Worm (Caenorhabditis elegans): ENCODE measurements around the gene aqp-7.
A peak's percentile ranks its signal among the peaks of the same experiment; 100 is the strongest.

The aqp-7 gene

ce11 chrX:3009190-3009589 is 15.7 kb upstream of the aqp-7 start, which contains the start of gene Y48D7A.1:
TSS of gene Y48D7A.1 (plus strand) at chrX:3009490.
- no peak for TF ChIP-seq C06A6.2 (GFP tag; conservative IDR thresholded peaks at IDR 0.05)
- no peak for TF ChIP-seq B0261.1 (tag; optimal IDR thresholded peaks at IDR 0.05)
- no peak for TF ChIP-seq lin-35 (GFP tag; optimal IDR thresholded peaks at IDR 0.05)
- no peak for TF ChIP-seq B0336.3 (GFP tag; IDR thresholded peaks at IDR 0.05)
- TF ChIP-seq hmg-20 (GFP tag; IDR thresholded peaks at IDR 0.05), result no peak
- TF ChIP-seq ztf-3 (GFP tag; optimal IDR thresholded peaks at IDR 0.05), result no peak
- no peak for TF ChIP-seq gei-17 (GFP tag; optimal IDR thresholded peaks at IDR 0.05)

- TF ChIP-seq dpl-1 (GFP tag; optimal IDR thresholded peaks at IDR 0.05), result no peak
- no peak for TF ChIP-seq Y53G8AR.9 (GFP tag; conservative IDR thresholded peaks at IDR 0.05)
- no peak for TF ChIP-seq aptf-3 (GFP tag; IDR thresholded peaks at IDR 0.05)
- TF ChIP-seq lin-54 (GFP tag; optimal IDR thresholded peaks at IDR 0.05), result no peak
- no peak for TF ChIP-seq B0035.1 (tag; optimal IDR thresholded peaks at IDR 0.05)
- TF ChIP-seq him-1 (tag; optimal IDR thresholded peaks at IDR 0.05), result no peak
- TF ChIP-seq C06A6.2 (GFP tag; conservative IDR thresholded peaks at IDR 0.05), result no peak
- TF ChIP-seq F49E8.2 (tag; optimal IDR thresholded peaks at IDR 0.05; ENCODE audit: insufficient read depth), result no peak
- no peak for TF ChIP-seq ceh-79 (tag; optimal IDR thresholded peaks at IDR 0.05)
- TF ChIP-seq aptf-2 (GFP tag; conservative IDR thresholded peaks at IDR 0.05), result no peak
- TF ChIP-seq xnd-1 (tag; optimal IDR thresholded peaks at IDR 0.05), result no peak
- TF ChIP-seq C17E4.6 (GFP tag; IDR thresholded peaks at IDR 0.05), result no peak
- TF ChIP-seq ztf-3 (GFP tag; optimal IDR thresholded peaks at IDR 0.05), result no peak
- no peak for TF ChIP-seq tlf-1 (GFP tag; optimal IDR thresholded peaks at IDR 0.05)
Measured at ce11 chrX:3018505-3018996, 6.3 kb upstream of the aqp-7 start, which contains the start of gene flp-18. TSS of gene flp-18 (minus strand) at chrX:3018555.

- TF ChIP-seq tlf-1 (GFP tag; optimal IDR thresholded peaks at IDR 0.05), result no peak
- no peak for TF ChIP-seq pbrm-1 (GFP tag; IDR thresholded peaks at IDR 0.05)
- no peak for TF ChIP-seq F49E8.2 (tag; optimal IDR thresholded peaks at IDR 0.05; ENCODE audit: insufficient read depth)
- TF ChIP-seq sea-2 (GFP tag; IDR thresholded peaks at IDR 0.05), result no peak
- TF ChIP-seq cebp-1 (GFP tag; IDR thresholded peaks at IDR 0.05), result no peak
- TF ChIP-seq cebp-1 (tag; optimal IDR thresholded peaks at IDR 0.05), result peak; percentile 30
- TF ChIP-seq F23B12.7 (tag; optimal IDR thresholded peaks at IDR 0.05; ENCODE audit: insufficient read depth), result no peak
- TF ChIP-seq akir-1 (GFP tag; optimal IDR thresholded peaks at IDR 0.05), result no peak
- TF ChIP-seq tbp1 (GFP tag; optimal IDR thresholded peaks at IDR 0.05), result no peak
- TF ChIP-seq mxl-1 (tag; optimal IDR thresholded peaks at IDR 0.05), result no peak
- TF ChIP-seq bed-1 (GFP tag; IDR thresholded peaks at IDR 0.05), result no peak
- no peak for TF ChIP-seq hmg-1.2 (GFP tag; IDR thresholded peaks at IDR 0.05)
- no peak for TF ChIP-seq aptf-2 (GFP tag; conservative IDR thresholded peaks at IDR 0.05)
- TF ChIP-seq nhr-80 (tag; optimal IDR thresholded peaks at IDR 0.05), result peak; percentile 77
- no peak for TF ChIP-seq ccch-3 (GFP tag; optimal IDR thresholded peaks at IDR 0.05)
- no peak for TF ChIP-seq hlh-12 (tag; optimal IDR thresholded peaks at IDR 0.05)
- TF ChIP-seq ama-1 (optimal IDR thresholded peaks at IDR 0.05), result no peak
- no peak for TF ChIP-seq ama-1 (GFP tag; optimal IDR thresholded peaks at IDR 0.05)
- TF ChIP-seq dpl-1 (GFP tag; optimal IDR thresholded peaks at IDR 0.05), result no peak
- no peak for TF ChIP-seq B0261.1 (tag; optimal IDR thresholded peaks at IDR 0.05)
- no peak for TF ChIP-seq F39B2.1 (GFP tag; IDR thresholded peaks at IDR 0.05)
- TF ChIP-seq lin-40 (tag; optimal IDR thresholded peaks at IDR 0.05), result peak; percentile 16
- TF ChIP-seq tbx-9 (tag; optimal IDR thresholded peaks at IDR 0.05; ENCODE audit: borderline replicate concordance), result no peak
- no peak for TF ChIP-seq madf-8 (GFP tag; conservative IDR thresholded peaks at IDR 0.05)
- TF ChIP-seq nfya-2 (GFP tag; IDR thresholded peaks at IDR 0.05), result no peak
- no peak for TF ChIP-seq K11D2.4 (GFP tag; IDR thresholded peaks at IDR 0.05)
- no peak for TF ChIP-seq let-526 (GFP tag; IDR thresholded peaks at IDR 0.05)
- no peak for TF ChIP-seq egl-44 (GFP tag; IDR thresholded peaks at IDR 0.05)
- no peak for TF ChIP-seq nhr-90 (tag; optimal IDR thresholded peaks at IDR 0.05)
Measured at ce11 chrX:3019996-3020395, 4.9 kb upstream of the aqp-7 start.
